Fruit fly (Drosophila melanogaster) whole organism: ENCODE data around the gene CG15629.

Source experiments
- CG8478 ChIP-seq: fragments of >200 bp; optimal IDR thresholded peaks from 2 replicates; lab custom pipeline; 2018; ENCODE audit warnings: inconsistent platforms
- Dll ChIP-seq: fragments of >200 bp; optimal IDR thresholded peaks from 2 replicates; lab custom pipeline; 2017
- EcR ChIP-seq, 2 experiments: fragments of >200 bp; optimal IDR thresholded peaks; 2 replicates each; lab custom pipeline; 2017; ENCODE audit warnings: missing biosample characterization in 2 of 2, missing genetic modification characterization in 2 of 2, missing genetic modification reagents in 2 of 2
- pan ChIP-seq: fragments of >200 bp; optimal IDR thresholded peaks from 2 replicates; lab custom pipeline; 2017
- psq ChIP-seq: fragments of >200 bp; optimal IDR thresholded peaks from 2 replicates; lab custom pipeline; 2017
- usp ChIP-seq: fragments of >200 bp; optimal IDR thresholded peaks from 2 replicates; lab custom pipeline; 2017; ENCODE audit warnings: missing biosample characterization, missing genetic modification characterization, mixed read lengths

CG15629 gene

DNA sequence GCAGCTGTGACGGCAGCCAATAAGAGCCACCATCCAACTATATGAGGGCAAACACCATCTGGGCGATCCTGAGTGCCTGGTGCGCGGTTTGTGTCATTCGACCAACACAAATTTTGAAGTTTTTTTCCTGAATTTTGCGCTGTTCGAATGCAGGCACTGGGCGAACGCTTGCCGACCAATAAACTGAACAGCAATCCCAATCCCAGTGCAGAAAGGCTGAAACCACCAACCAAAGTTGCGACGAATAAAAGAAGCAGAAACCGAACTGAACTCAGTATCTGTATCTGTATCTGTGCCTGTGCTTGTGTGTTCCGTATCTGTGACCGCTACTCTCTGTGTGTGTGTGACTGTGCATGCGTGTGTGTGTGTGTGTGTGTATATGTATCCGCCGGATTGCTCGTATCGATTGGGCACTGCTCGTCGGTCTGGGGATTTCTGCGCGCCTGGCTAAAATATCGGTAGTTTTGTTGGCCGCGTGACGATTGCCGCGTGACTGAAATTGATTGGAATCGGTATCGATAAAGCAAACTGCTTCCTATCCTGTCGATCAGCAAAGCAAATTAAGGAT is 1.2 kb upstream of the CG15629 start:
- TF ChIP-seq EcR (GFP tag; optimal IDR thresholded peaks at IDR 0.05; lab: Kevin White, UChicago) (peak in 1 of 2 experiments; percentile 46), CG8478 (lab: Kevin White, UChicago) (peak; percentile 89), pan (lab: Kevin White, UChicago) (no peak), Dll (no peak), usp (GFP tag; lab: Kevin White, UChicago) (no peak)

- no peak for TF ChIP-seq pan (lab: Kevin White, UChicago)
- no peak for TF ChIP-seq usp (GFP tag; lab: Kevin White, UChicago)
- no peak for TF ChIP-seq EcR (GFP tag; optimal IDR thresholded peaks at IDR 0.05; lab: Kevin White, UChicago)
- no peak for TF ChIP-seq Dll
- TF ChIP-seq CG8478 (lab: Kevin White, UChicago), result no peak
- TF ChIP-seq psq (lab: Kevin White, UChicago), result no peak
Observed at dm6 chr2L:4813023-4813339, 172 bp downstream of the CG15629 start.

- TF ChIP-seq usp (GFP tag; lab: Kevin White, UChicago), result no peak
- no peak for TF ChIP-seq pan (lab: Kevin White, UChicago)
- no peak for TF ChIP-seq Dll
- no peak for TF ChIP-seq EcR (GFP tag; optimal IDR thresholded peaks at IDR 0.05; lab: Kevin White, UChicago)
- TF ChIP-seq psq (lab: Kevin White, UChicago), result no peak
Observed at dm6 chr2L:4818056-4818455, 5.2 kb downstream of the CG15629 start, which contains the start of gene CG3225. Gene CG3225 (minus strand): TSS chr2L:4818245.

DNA sequence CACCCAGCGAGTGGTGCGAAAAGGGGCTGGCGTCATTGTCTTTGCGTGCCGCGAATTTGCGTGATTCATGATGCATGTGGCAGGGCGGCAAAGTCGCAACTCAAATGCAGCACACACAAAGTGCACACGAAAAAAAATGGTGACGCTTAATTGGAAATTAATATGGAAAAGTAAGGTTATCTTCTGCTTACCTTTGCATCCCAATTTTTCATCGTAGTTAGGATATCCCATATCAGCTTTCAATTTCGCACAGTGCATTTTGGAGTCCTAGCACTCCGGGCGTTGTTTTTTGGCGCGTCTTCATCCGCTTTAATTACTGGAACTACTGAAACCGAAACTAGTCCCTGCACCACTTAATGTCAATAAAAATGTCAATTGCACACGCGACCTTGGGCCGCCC is 7.2 kb downstream of the CG15629 start:
- no peak for TF ChIP-seq usp (GFP tag; lab: Kevin White, UChicago)
- TF ChIP-seq CG8478 (lab: Kevin White, UChicago), result no peak
- TF ChIP-seq psq (lab: Kevin White, UChicago), result no peak
- TF ChIP-seq Dll, result no peak
- TF ChIP-seq pan (lab: Kevin White, UChicago), result no peak
- no peak for TF ChIP-seq EcR (GFP tag; optimal IDR thresholded peaks at IDR 0.05; lab: Kevin White, UChicago)

DNA sequence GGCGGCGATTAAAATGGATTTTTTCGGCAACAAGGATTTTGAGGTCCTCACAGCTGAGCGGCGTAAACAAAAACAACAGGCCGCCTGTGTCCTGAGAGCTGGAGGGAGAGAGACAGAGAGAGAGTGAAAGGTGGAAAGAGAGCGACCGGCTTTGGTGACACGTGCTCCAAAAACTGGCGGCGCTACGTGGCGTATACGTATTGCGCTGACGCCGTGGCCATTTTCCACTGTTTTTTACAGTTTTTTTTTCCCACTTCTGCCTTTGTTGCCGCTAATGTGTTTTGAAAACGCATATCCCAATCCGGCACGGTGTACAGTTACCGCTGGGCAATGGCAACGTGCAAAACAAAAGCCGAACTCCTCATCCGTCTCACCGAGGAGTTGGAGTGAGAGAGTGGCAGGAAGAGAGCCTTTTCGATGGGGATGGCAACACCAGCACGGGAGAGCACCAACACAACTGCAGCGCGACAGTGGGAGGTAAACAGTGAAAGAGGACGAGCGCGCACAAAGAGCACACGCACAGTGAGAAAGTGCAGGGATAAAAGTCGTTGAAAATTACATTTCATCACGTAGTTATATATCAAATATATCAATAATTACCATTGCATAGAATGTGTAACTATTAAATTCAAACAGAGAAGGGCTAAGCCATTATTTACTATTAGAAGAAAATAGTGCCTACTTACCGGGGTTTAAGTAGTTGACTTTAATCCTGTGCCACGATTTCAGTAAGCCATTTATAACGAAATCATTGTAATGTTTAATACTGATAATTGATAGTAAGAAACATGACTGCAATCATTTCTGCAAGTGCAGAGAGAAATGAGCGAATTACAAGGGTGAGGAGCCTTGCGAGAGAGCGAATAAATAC is 7.9 kb downstream of the CG15629 start:
- TF ChIP-seq Dll, result peak; percentile 18
- TF ChIP-seq usp (GFP tag; lab: Kevin White, UChicago), result no peak

DNA sequence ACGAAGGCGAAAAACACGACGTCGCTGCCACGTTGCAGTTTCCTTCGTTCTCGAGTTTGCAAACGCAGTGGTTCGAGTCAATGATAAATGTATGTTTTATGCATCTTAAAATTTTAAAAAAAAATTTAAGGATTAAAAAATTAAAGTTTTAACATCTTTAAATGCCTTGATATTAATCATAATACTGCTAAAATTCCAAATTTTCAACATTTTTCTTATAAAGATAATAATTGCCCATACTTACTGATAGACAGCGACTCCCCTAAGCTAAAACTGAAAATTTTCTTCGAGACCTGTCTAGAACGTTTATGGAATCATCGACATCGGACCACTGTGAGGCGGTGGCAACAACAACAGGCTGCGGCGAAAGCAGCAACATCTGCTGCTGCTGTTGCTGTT is 8.5 kb downstream of the CG15629 start:
- TF ChIP-seq pan (lab: Kevin White, UChicago) (no peak), CG8478 (lab: Kevin White, UChicago) (no peak), usp (GFP tag; lab: Kevin White, UChicago) (no peak), psq (lab: Kevin White, UChicago) (no peak), Dll (no peak), EcR (GFP tag; optimal IDR thresholded peaks at IDR 0.05; lab: Kevin White, UChicago) (no peak)

dm6 chr2L:4821757-4822156 is 8.9 kb downstream of the CG15629 start, which contains the start of gene CG15628:
Gene CG15628 (plus strand): TSS chr2L:4821774.
- TF ChIP-seq CG8478 (lab: Kevin White, UChicago) (no peak), psq (lab: Kevin White, UChicago) (no peak), pan (lab: Kevin White, UChicago) (no peak), usp (GFP tag; lab: Kevin White, UChicago) (no peak), Dll (no peak), EcR (GFP tag; optimal IDR thresholded peaks at IDR 0.05; lab: Kevin White, UChicago) (no peak)

DNA sequence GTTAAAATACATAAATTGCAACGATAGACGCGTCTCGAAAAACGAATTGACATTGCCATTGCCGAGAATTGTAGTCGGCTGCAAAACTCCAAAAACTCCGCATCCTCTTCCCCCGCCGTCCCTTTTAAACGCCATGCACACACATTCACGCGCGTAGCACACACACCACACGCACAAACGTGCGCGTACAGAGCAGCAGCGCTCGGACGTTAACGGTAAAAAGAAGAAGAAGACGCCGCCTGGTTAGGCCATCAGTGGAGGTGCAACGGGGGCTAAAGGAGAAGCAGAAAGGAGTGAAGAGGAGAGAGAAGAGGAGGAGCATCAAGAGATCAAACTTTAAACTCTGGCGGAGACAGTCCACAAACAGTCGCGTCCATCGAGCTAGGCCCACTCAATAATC is 9.4 kb downstream of the CG15629 start:
- TF ChIP-seq psq (lab: Kevin White, UChicago) (no peak), EcR (GFP tag; optimal IDR thresholded peaks at IDR 0.05; lab: Kevin White, UChicago) (no peak)

dm6 chr2L:4823797-4824196 is 11.0 kb downstream of the CG15629 start:
- TF ChIP-seq pan (lab: Kevin White, UChicago) (no peak), EcR (GFP tag; optimal IDR thresholded peaks at IDR 0.05; lab: Kevin White, UChicago) (no peak), usp (GFP tag; lab: Kevin White, UChicago) (no peak), psq (lab: Kevin White, UChicago) (no peak), CG8478 (lab: Kevin White, UChicago) (no peak), Dll (no peak)

- no peak for TF ChIP-seq psq (lab: Kevin White, UChicago)
- TF ChIP-seq pan (lab: Kevin White, UChicago), result no peak
- TF ChIP-seq CG8478 (lab: Kevin White, UChicago), result no peak
- TF ChIP-seq EcR (GFP tag; optimal IDR thresholded peaks at IDR 0.05; lab: Kevin White, UChicago), result no peak
- no peak for TF ChIP-seq Dll
- no peak for TF ChIP-seq usp (GFP tag; lab: Kevin White, UChicago)
Observed at dm6 chr2L:4825695-4826094, 12.9 kb downstream of the CG15629 start.

dm6 chr2L:4829040-4829439 is 16.2 kb downstream of the CG15629 start:
- no peak for TF ChIP-seq CG8478 (lab: Kevin White, UChicago)
- TF ChIP-seq usp (GFP tag; lab: Kevin White, UChicago), result no peak
- no peak for TF ChIP-seq psq (lab: Kevin White, UChicago)

- TF ChIP-seq usp (GFP tag; lab: Kevin White, UChicago) (no peak), CG8478 (lab: Kevin White, UChicago) (no peak), psq (lab: Kevin White, UChicago) (no peak), pan (lab: Kevin White, UChicago) (no peak), EcR (GFP tag; optimal IDR thresholded peaks at IDR 0.05; lab: Kevin White, UChicago) (no peak), Dll (no peak)
Observed at dm6 chr2L:4830490-4830889, 17.7 kb downstream of the CG15629 start, which contains the start of gene Fnta. Gene Fnta (minus strand): TSS chr2L:4830693.
